Worm (Caenorhabditis elegans) whole organism, L4 larva: ENCODE measurements around the gene fbxb-98.

Source experiments
- F10B5.3 ChIP-seq: sonication (generic microtip); optimal IDR thresholded peaks from 2 replicates; lab custom pipeline; 2016; ENCODE audit warnings: mild to moderate bottlenecking, missing genetic modification characterization, missing compliant biosample characterization
- F26F4.8 ChIP-seq: fragments of 200-800 bp; sonication (Bioruptor generic); conservative IDR thresholded peaks from 2 replicates; pipeline ENCODE4 v1.3.6; 2022; ENCODE audit warnings: missing genetic modification characterization, missing compliant biosample characterization
- F49E8.2 ChIP-seq: sonication (generic microtip); optimal IDR thresholded peaks from 2 replicates; lab custom pipeline; 2016; ENCODE audit warnings: missing compliant biosample characterization, mild to moderate bottlenecking, missing genetic modification characterization, borderline replicate concordance
- Y105C5A.15 ChIP-seq: fragments of 200-800 bp; sonication (Bioruptor generic); IDR thresholded peaks from 2 replicates; pipeline ENCODE4 v1.3.6; 2022; ENCODE audit warnings: missing genetic modification characterization, missing compliant biosample characterization
- Y48G9A.11 ChIP-seq: fragments of 200-800 bp; sonication (Bioruptor generic); IDR thresholded peaks from 2 replicates; pipeline ENCODE4 v1.3.6; 2022; ENCODE audit warnings: missing genetic modification reagents, missing genetic modification characterization, missing compliant biosample characterization
- Y5F2A.4 ChIP-seq: fragments of 200-800 bp; sonication (Bioruptor generic); optimal IDR thresholded peaks from 2 replicates; lab custom pipeline; 2018; ENCODE audit warnings: mild to moderate bottlenecking, missing genetic modification characterization, missing compliant biosample characterization
- ZK546.5 ChIP-seq, 2 experiments: sonication (generic microtip); optimal IDR thresholded peaks; 2 replicates each; lab custom pipeline; 2017; ENCODE audit warnings: missing biosample characterization in 2 of 2, missing genetic modification characterization in 2 of 2
- aly-2 ChIP-seq: sonication (generic microtip); optimal IDR thresholded peaks from 2 replicates; lab custom pipeline; 2018; ENCODE audit warnings: missing biosample characterization, missing genetic modification characterization
- ceh-32 ChIP-seq: sonication (generic microtip); optimal IDR thresholded peaks from 2 replicates; lab custom pipeline; 2016; ENCODE audit warnings: mild to moderate bottlenecking, missing genetic modification characterization, missing compliant biosample characterization; ENCODE audit not compliant: poor library complexity
- ceh-62 ChIP-seq: sonication (generic microtip); optimal IDR thresholded peaks from 2 replicates; lab custom pipeline; 2017; ENCODE audit warnings: missing biosample characterization, missing genetic modification characterization
- daf-12 ChIP-seq: fragments of 150-350 bp; optimal IDR thresholded peaks from 2 replicates; lab custom pipeline; 2014; ENCODE audit warnings: missing biosample characterization, missing genetic modification reagents, missing genetic modification characterization
- daf-16 ChIP-seq, 3 experiments: sonication (generic microtip); optimal IDR thresholded peaks; 2 replicates each; lab custom pipeline; 2016 to 2017; ENCODE audit warnings: missing genetic modification characterization in 3 of 3, missing genetic modification reagents in 3 of 3, mild to moderate bottlenecking in 2 of 3, missing compliant biosample characterization in 2 of 3, missing biosample characterization in 1 of 3, moderate library complexity in 1 of 3
- daf-8 ChIP-seq: fragments of 200-800 bp; sonication (Bioruptor generic); IDR thresholded peaks from 2 replicates; pipeline ENCODE4 v1.3.6; 2022; ENCODE audit warnings: missing genetic modification characterization, missing compliant biosample characterization
- dmd-6 ChIP-seq: fragments of 200-800 bp; sonication (Bioruptor generic); IDR thresholded peaks from 2 replicates; pipeline ENCODE4 v1.3.6; 2022; ENCODE audit warnings: missing genetic modification reagents, missing genetic modification characterization, missing compliant biosample characterization
- dpl-1 ChIP-seq: fragments of 150-350 bp; optimal IDR thresholded peaks from 2 replicates; lab custom pipeline; 2014; ENCODE audit warnings: missing biosample characterization, missing genetic modification reagents, missing genetic modification characterization
- fos-1 ChIP-seq: fragments of 150-350 bp; optimal IDR thresholded peaks from 2 replicates; lab custom pipeline; 2014; ENCODE audit warnings: missing biosample characterization, missing genetic modification characterization
- hlh-11 ChIP-seq: fragments of 200-800 bp; sonication (Bioruptor generic); optimal IDR thresholded peaks from 2 replicates; lab custom pipeline; 2018; ENCODE audit warnings: mild to moderate bottlenecking, missing genetic modification characterization, missing compliant biosample characterization
- jun-1 ChIP-seq: fragments of 150-350 bp; optimal IDR thresholded peaks from 2 replicates; lab custom pipeline; 2014; ENCODE audit warnings: missing biosample characterization, missing genetic modification reagents, missing genetic modification characterization
- lin-29 ChIP-seq: fragments of 200-800 bp; sonication (Bioruptor generic); IDR thresholded peaks from 2 replicates; pipeline ENCODE4 v1.3.6; 2022; ENCODE audit warnings: missing genetic modification reagents, missing genetic modification characterization, missing compliant biosample characterization
- lsy-2 ChIP-seq, 2 experiments: fragments of 150-350 bp in 1 of 2; sonication (generic microtip) in 1 of 2; optimal IDR thresholded peaks; 2 replicates each; lab custom pipeline; 2014 to 2017; ENCODE audit warnings: missing biosample characterization in 2 of 2, missing genetic modification characterization in 2 of 2
- mdt-29 ChIP-seq: fragments of 200-800 bp; sonication (Bioruptor generic); IDR thresholded peaks from 2 replicates; pipeline ENCODE4 v1.3.6; 2022; ENCODE audit warnings: missing genetic modification reagents, missing genetic modification characterization, missing compliant biosample characterization
- mep-1 ChIP-seq: fragments of 150-350 bp; sonication (generic microtip); optimal IDR thresholded peaks from 3 replicates; lab custom pipeline; 2014; ENCODE audit warnings: missing biosample characterization, missing genetic modification characterization
- mes-2 ChIP-seq: sonication (generic microtip); optimal IDR thresholded peaks from 2 replicates; lab custom pipeline; 2016; ENCODE audit warnings: missing genotype, mild to moderate bottlenecking, missing genetic modification characterization, missing compliant biosample characterization; ENCODE audit not compliant: poor library complexity, severe bottlenecking
- mxl-3 ChIP-seq: fragments of 200-800 bp; sonication (Bioruptor generic); optimal IDR thresholded peaks from 2 replicates; lab custom pipeline; 2018; ENCODE audit warnings: mild to moderate bottlenecking, missing genetic modification characterization, missing compliant biosample characterization
- nhr-11 ChIP-seq: fragments of 150-350 bp; optimal IDR thresholded peaks from 2 replicates; lab custom pipeline; 2014; ENCODE audit warnings: missing biosample characterization, missing genetic modification characterization
- nhr-237 ChIP-seq: sonication (generic microtip); optimal IDR thresholded peaks from 2 replicates; lab custom pipeline; 2017; ENCODE audit warnings: missing biosample characterization, missing genetic modification characterization
- nhr-41 ChIP-seq: fragments of 200-800 bp; sonication (Bioruptor generic); IDR thresholded peaks from 2 replicates; pipeline ENCODE4 v1.3.6; 2022; ENCODE audit warnings: missing genetic modification reagents, missing genetic modification characterization, missing compliant biosample characterization
- nhr-42 ChIP-seq: fragments of 200-800 bp; sonication (Bioruptor generic); IDR thresholded peaks from 2 replicates; pipeline ENCODE4 v1.3.6; 2022; ENCODE audit warnings: missing genetic modification characterization, missing compliant biosample characterization
- nhr-77 ChIP-seq: fragments of 150-350 bp; optimal IDR thresholded peaks from 2 replicates; lab custom pipeline; 2014; ENCODE audit warnings: missing biosample characterization, missing genetic modification characterization
- pqm-1 ChIP-seq: sonication (generic microtip); optimal IDR thresholded peaks from 2 replicates; lab custom pipeline; 2017; ENCODE audit warnings: missing biosample characterization, missing genetic modification characterization
- rbr-2 ChIP-seq: sonication (generic microtip); optimal IDR thresholded peaks from 2 replicates; lab custom pipeline; 2016; ENCODE audit warnings: missing genotype, missing genetic modification characterization, missing compliant biosample characterization
- sdz-12 ChIP-seq: fragments of 200-800 bp; sonication (Bioruptor generic); optimal IDR thresholded peaks from 2 replicates; lab custom pipeline; 2018; ENCODE audit warnings: mild to moderate bottlenecking, missing genetic modification characterization, missing compliant biosample characterization
- set-16 ChIP-seq: fragments of 200-800 bp; sonication (Bioruptor generic); IDR thresholded peaks from 2 replicates; pipeline ENCODE4 v1.3.6; 2022; ENCODE audit warnings: missing genetic modification reagents, missing genetic modification characterization, missing compliant biosample characterization
- spr-3 ChIP-seq: fragments of 200-800 bp; sonication (Bioruptor generic); optimal IDR thresholded peaks from 2 replicates; lab custom pipeline; 2018; ENCODE audit warnings: mild to moderate bottlenecking, missing genetic modification characterization, missing compliant biosample characterization
- tag-97 ChIP-seq: fragments of 200-800 bp; sonication (Bioruptor generic); IDR thresholded peaks from 2 replicates; pipeline ENCODE4 v1.3.6; 2022; ENCODE audit warnings: missing genetic modification characterization, missing compliant biosample characterization
- unc-130 ChIP-seq: sonication (generic microtip); optimal IDR thresholded peaks from 2 replicates; lab custom pipeline; 2016; ENCODE audit warnings: missing genetic modification reagents, missing genetic modification characterization, missing compliant biosample characterization
- unc-62 ChIP-seq, 3 experiments: fragments of 150-350 bp in 1 of 3; sonication (generic microtip); optimal IDR thresholded peaks in 2 of 3; peaks in 1 of 3; 1 replicate in 1 of 3; 2 replicates in 2 of 3; lab custom pipeline; 2014 to 2017; ENCODE audit warnings: missing biosample characterization in 3 of 3, missing genetic modification characterization in 3 of 3, missing genetic modification reagents in 3 of 3, missing genotype in 1 of 3
- vab-7 ChIP-seq: fragments of 200-800 bp; sonication (Bioruptor generic); IDR thresholded peaks from 2 replicates; pipeline ENCODE4 v1.3.6; 2022; ENCODE audit warnings: missing genetic modification reagents, missing genetic modification characterization, missing compliant biosample characterization
- zfp-2 ChIP-seq: sonication (generic microtip); optimal IDR thresholded peaks from 2 replicates; lab custom pipeline; 2016; ENCODE audit warnings: mild to moderate bottlenecking, missing genetic modification characterization, missing compliant biosample characterization

Gene fbxb-98

DNA sequence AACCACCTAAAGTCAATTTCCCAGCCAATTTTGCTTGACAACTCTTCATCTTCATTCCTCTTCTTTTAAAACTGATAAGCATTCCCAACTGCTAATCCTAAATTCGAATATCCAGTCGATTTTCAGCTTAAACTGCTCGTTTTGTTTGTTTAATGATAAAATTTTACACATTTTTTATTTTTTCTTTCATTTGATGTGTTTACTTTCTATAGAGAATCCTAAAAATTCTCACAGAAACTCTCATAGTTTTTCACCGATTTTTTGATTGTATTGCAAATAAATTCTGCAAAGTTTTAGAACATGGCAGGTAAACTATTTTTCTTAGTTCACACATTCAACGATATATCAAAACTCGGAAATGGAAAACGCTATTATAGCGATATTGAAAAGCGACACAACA lies 33.3 kb downstream of the fbxb-98 start, which contains the start of gene math-25:
math-25 (plus strand) TSS at position 301 of the 400 bp plus-strand sequence.
- TF ChIP-seq unc-130 (GFP tag; lab: Kevin White, UChicago), result no peak
- no peak for TF ChIP-seq ceh-32 (tag; lab: Kevin White, UChicago)
- TF ChIP-seq nhr-42 (GFP tag; lab: Robert Waterston, UW), result no peak
- no peak for TF ChIP-seq F10B5.3 (tag; lab: Kevin White, UChicago)
- TF ChIP-seq nhr-237 (tag; lab: Kevin White, UChicago), result no peak
- no peak for TF ChIP-seq pqm-1 (tag; lab: Kevin White, UChicago)
- TF ChIP-seq rbr-2, result no peak
- no peak for TF ChIP-seq nhr-77
- no peak for TF ChIP-seq mxl-3 (GFP tag; lab: Kevin White, UChicago)
- no peak for TF ChIP-seq fos-1 (tag; lab: Kevin White, UChicago)
- no peak for TF ChIP-seq Y48G9A.11 (GFP tag; lab: Robert Waterston, UW)
- TF ChIP-seq spr-3 (GFP tag; lab: Kevin White, UChicago), result no peak
- TF ChIP-seq vab-7 (GFP tag; lab: Robert Waterston, UW), result no peak
- TF ChIP-seq nhr-11 (tag; lab: Kevin White, UChicago), result no peak
- no peak for TF ChIP-seq jun-1
- TF ChIP-seq ZK546.5 (tag; optimal IDR thresholded peaks at IDR 0.05; lab: Kevin White, UChicago), result no peak
- TF ChIP-seq Y5F2A.4 (GFP tag; lab: Kevin White, UChicago), result no peak
- TF ChIP-seq, all 104 proteins: peak for 0

DNA sequence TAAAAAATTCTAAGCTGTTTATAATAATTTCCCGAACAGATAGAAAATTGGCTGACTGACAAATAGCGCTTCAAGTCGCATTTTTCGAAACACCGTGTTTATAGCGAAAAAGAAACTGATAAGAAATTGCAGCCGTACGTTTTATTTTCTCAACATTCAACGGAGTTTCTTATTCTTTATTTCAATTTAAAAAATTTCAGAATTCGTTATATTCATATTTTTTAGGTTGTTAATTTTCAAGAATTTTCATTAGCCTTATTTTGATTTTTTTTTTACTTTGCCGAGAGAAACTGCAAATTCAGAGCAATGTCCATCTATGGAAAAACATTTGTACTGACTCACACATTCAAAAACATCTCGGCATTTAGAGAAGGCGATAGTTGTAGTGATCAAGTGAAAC lies 35.5 kb downstream of the fbxb-98 start, which contains the start of gene C46F9.6:
C46F9.6 (plus strand) TSS at position 301 of the 400 bp plus-strand sequence.
- TF ChIP-seq daf-16 (GFP tag; optimal IDR thresholded peaks at IDR 0.05; lab: Kevin White, UChicago), result no peak
- peak; percentile 60 for TF ChIP-seq daf-16 (tag; optimal IDR thresholded peaks at IDR 0.05; lab: Kevin White, UChicago)
- TF ChIP-seq pqm-1 (tag; lab: Kevin White, UChicago), result peak; percentile 8
- no peak for TF ChIP-seq Y105C5A.15
- TF ChIP-seq unc-62 (GFP tag; optimal IDR thresholded peaks at IDR 0.05 in 1 of 2; lab: Kevin White, UChicago), result peak in 1 of 2 experiments; percentile 30
- TF ChIP-seq unc-62 (tag; optimal IDR thresholded peaks at IDR 0.05; lab: Kevin White, UChicago), result no peak
- TF ChIP-seq zfp-2 (tag; lab: Kevin White, UChicago), result no peak
- TF ChIP-seq, all 104 proteins: peak for 3

DNA sequence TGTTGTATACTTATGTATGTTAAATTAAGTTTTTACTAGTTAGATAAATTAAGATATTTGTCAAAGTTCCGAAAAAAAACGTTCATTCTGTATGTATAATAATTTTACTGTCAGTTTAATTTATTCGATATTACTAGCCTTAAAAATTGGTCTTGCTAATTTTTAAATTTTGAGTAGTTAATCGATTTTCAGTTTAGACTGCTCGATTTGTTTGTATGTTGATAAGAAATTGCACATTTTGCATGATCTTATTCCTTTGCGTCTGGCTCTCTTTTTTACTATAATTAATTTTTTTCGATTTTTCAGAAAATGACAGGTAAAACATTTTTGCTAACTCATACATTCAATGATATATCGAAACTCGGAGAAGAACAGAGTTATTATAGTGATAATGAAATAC lies 37.5 kb downstream of the fbxb-98 start, which contains the start of gene math-24:
math-24 (plus strand) TSS at position 301 of the 400 bp plus-strand sequence.
- no peak for TF ChIP-seq daf-8
- no peak for TF ChIP-seq dpl-1 (GFP tag; lab: Kevin White, UChicago)
- no peak for TF ChIP-seq daf-12 (tag; lab: Kevin White, UChicago)
- TF ChIP-seq lin-29 (GFP tag; lab: Robert Waterston, UW), result no peak
- no peak for TF ChIP-seq F49E8.2 (tag; lab: Kevin White, UChicago)
- no peak for TF ChIP-seq dmd-6
- TF ChIP-seq F26F4.8, result no peak
- TF ChIP-seq tag-97 (GFP tag; lab: Robert Waterston, UW), result no peak
- no peak for TF ChIP-seq hlh-11 (tag; lab: Kevin White, UChicago)
- no peak for TF ChIP-seq nhr-41 (GFP tag; lab: Robert Waterston, UW)
- no peak for TF ChIP-seq set-16 (GFP tag; lab: Robert Waterston, UW)
- no peak for TF ChIP-seq ceh-62
- no peak for TF ChIP-seq mdt-29 (GFP tag; lab: Robert Waterston, UW)
- TF ChIP-seq mes-2, result no peak
- no peak for TF ChIP-seq jun-1
- TF ChIP-seq aly-2 (tag; lab: Kevin White, UChicago), result no peak
- TF ChIP-seq mep-1 (tag; lab: Kevin White, UChicago), result no peak
- TF ChIP-seq lsy-2 (tag; optimal IDR thresholded peaks at IDR 0.05; lab: Kevin White, UChicago), result no peak
- TF ChIP-seq sdz-12 (GFP tag; lab: Kevin White, UChicago), result no peak
